Worm (Caenorhabditis elegans): ENCODE data around the gene cng-3.
A peak's percentile ranks its signal among the peaks of the same experiment; 100 is the strongest.

cng-3 gene

DNA sequence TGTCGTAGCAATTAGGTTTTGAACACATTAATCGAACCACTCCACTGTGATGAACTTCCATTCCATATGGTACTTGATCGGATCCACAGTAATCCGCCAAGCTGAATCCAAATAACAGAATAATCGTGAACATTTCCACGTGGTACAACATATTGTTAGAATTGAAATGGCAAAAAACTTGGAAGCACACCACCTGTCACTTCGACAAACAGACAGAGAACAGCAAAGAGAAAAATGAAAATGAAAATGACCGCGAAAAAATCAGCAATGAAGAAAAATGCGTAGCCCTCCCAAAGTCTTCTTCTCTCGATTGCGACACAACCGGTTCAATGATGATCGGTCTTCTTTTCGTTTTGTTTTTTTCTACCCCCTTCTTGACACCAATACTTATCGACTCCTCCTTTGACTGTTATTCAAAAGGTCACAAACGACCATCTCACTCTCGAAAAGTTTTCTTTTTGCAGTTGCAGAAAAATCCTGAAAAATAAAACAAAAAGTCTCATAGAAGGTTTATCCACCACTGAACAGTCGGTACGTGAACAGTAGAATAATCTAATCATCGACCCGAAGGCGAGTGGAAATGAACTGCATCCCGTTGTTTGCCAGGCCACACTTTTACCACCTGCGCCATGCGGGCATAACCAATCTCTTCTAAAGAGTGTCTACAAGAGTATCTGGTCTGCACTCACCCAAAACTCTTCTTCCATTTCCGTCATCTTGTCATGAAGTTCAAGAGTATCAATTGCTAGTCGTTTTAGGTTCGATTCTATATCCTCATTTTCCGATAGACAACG, 3.5 kb downstream of the cng-3 start, which contains the start of gene wrt-3:
Gene wrt-3 (minus strand): TSS at position 322 of the 794 bp plus-strand sequence.
- TF ChIP-seq tbx-2 (tag; optimal IDR thresholded peaks at IDR 0.05) (peak; percentile 94), ceh-45 (GFP tag; IDR thresholded peaks at IDR 0.05) (peak; percentile 90), mec-3 (tag; optimal IDR thresholded peaks at IDR 0.05; ENCODE audit: borderline replicate concordance) (peak; percentile 83), hlh-15 (tag; optimal IDR thresholded peaks at IDR 0.05) (peak; percentile 84), pax-1 (tag; optimal IDR thresholded peaks at IDR 0.05) (no peak), elt-4 (tag; optimal IDR thresholded peaks at IDR 0.05) (peak; percentile 80), ceh-22 (tag; optimal IDR thresholded peaks at IDR 0.05) (peak; percentile 17), ceh-9 (tag; optimal IDR thresholded peaks at IDR 0.05) (peak; percentile 74), ahr-1 (tag; optimal IDR thresholded peaks at IDR 0.05) (peak; percentile 92), ceh-6 (GFP tag; optimal IDR thresholded peaks at IDR 0.05) (peak; percentile 97), dve-1 (tag; optimal IDR thresholded peaks at IDR 0.05) (peak; percentile 73), hlh-30 (tag; optimal IDR thresholded peaks at IDR 0.05; ENCODE audit: insufficient read depth) (peak; percentile 14), unc-55 (GFP tag; optimal IDR thresholded peaks at IDR 0.05) (no peak), pag-3 (tag; optimal IDR thresholded peaks at IDR 0.05; ENCODE audit: borderline replicate concordance) (peak; percentile 53), pha-2 (tag; optimal IDR thresholded peaks at IDR 0.05) (peak; percentile 89), ceh-48 (tag; optimal IDR thresholded peaks at IDR 0.05) (peak; percentile 94), sox-2 (GFP tag; IDR thresholded peaks at IDR 0.05) (peak; percentile 92), zip-5 (tag; optimal IDR thresholded peaks at IDR 0.05) (peak; percentile 80), pha-4 (tag; optimal IDR thresholded peaks at IDR 0.05) (no peak), madf-2 (tag; optimal IDR thresholded peaks at IDR 0.05) (peak; percentile 88), unc-3 (GFP tag; conservative IDR thresholded peaks at IDR 0.05) (peak; percentile 90), unc-3 (tag; optimal IDR thresholded peaks at IDR 0.05) (peak; percentile 88), ttx-3 (tag; optimal IDR thresholded peaks at IDR 0.05) (peak; percentile 93), syd-9 (tag; optimal IDR thresholded peaks at IDR 0.05) (peak; percentile 95), nhr-11 (tag; optimal IDR thresholded peaks at IDR 0.05) (no peak), F13H6.1 (tag; optimal IDR thresholded peaks at IDR 0.05) (peak; percentile 90), ceh-14 (tag; optimal IDR thresholded peaks at IDR 0.05) (peak; percentile 84), ets-4 (tag; optimal IDR thresholded peaks at IDR 0.05) (peak; percentile 59), T23F11.4 (GFP tag; optimal IDR thresholded peaks at IDR 0.05) (peak; percentile 91), ceh-2 (tag; optimal IDR thresholded peaks at IDR 0.05) (peak; percentile 89), K02D7.2 (tag; optimal IDR thresholded peaks at IDR 0.05) (peak; percentile 94), npax-4 (tag; optimal IDR thresholded peaks at IDR 0.05) (peak; percentile 91), K09A11.1 (tag; optimal IDR thresholded peaks at IDR 0.05; ENCODE audit: insufficient read depth) (peak; percentile 77), ceh-19 (GFP tag; optimal IDR thresholded peaks at IDR 0.05) (peak; percentile 93), C38D4.7 (GFP tag; optimal IDR thresholded peaks at IDR 0.05) (peak; percentile 93), gmeb-2 (tag; optimal IDR thresholded peaks at IDR 0.05) (peak; percentile 93), lim-6 (tag; optimal IDR thresholded peaks at IDR 0.05) (peak; percentile 83), fkh-6 (tag; optimal IDR thresholded peaks at IDR 0.05) (peak; percentile 94), pqm-1 (tag; optimal IDR thresholded peaks at IDR 0.05) (no peak), Y22D7AL.16 (tag; optimal IDR thresholded peaks at IDR 0.05) (peak; percentile 94), fax-1 (tag; optimal IDR thresholded peaks at IDR 0.05) (peak; percentile 97), pros-1 (tag; optimal IDR thresholded peaks at IDR 0.05) (no peak), fkh-10 (GFP tag; optimal IDR thresholded peaks at IDR 0.05) (peak; percentile 0), dmd-4 (tag; optimal IDR thresholded peaks at IDR 0.05; ENCODE audit: borderline replicate concordance) (peak; percentile 90), tbx-7 (tag; optimal IDR thresholded peaks at IDR 0.05) (peak; percentile 57), ama-1 (optimal IDR thresholded peaks at IDR 0.05) (no peak), odd-2 (tag; optimal IDR thresholded peaks at IDR 0.05) (peak; percentile 68), eyg-1 (tag; optimal IDR thresholded peaks at IDR 0.05) (peak; percentile 86), elt-2 (tag; optimal IDR thresholded peaks at IDR 0.05) (peak; percentile 97), unc-86 (tag; optimal IDR thresholded peaks at IDR 0.05) (peak; percentile 92), rnt-1 (tag; optimal IDR thresholded peaks at IDR 0.05) (peak; percentile 79), sdc-2 (tag; optimal IDR thresholded peaks at IDR 0.05) (peak; percentile 87)

Data from whole organism, late embryonic.